Worm (Caenorhabditis elegans) whole organism, young adult: Measurements from ENCODE around the gene R13H4.6.

Experiments used
- bed-2 ChIP-seq: fragments of 200-800 bp; sonication (Bioruptor generic); IDR thresholded peaks from 2 replicates; pipeline ENCODE4 v1.3.6; 2022; ENCODE audit warnings: missing genetic modification reagents, missing genetic modification characterization, missing compliant biosample characterization
- efl-1 ChIP-seq: fragments of 150-350 bp; optimal IDR thresholded peaks from 2 replicates; lab custom pipeline; 2014; ENCODE audit warnings: missing biosample characterization, missing genetic modification reagents, missing genetic modification characterization
- egl-18 ChIP-seq: fragments of 200-800 bp; sonication (Bioruptor generic); IDR thresholded peaks from 2 replicates; pipeline ENCODE4 v1.3.6; 2022; ENCODE audit warnings: missing genetic modification reagents, missing genetic modification characterization, missing compliant biosample characterization
- hlh-12 ChIP-seq: sonication (generic microtip); optimal IDR thresholded peaks from 2 replicates; lab custom pipeline; 2016; ENCODE audit warnings: missing genetic modification characterization, missing compliant biosample characterization
- nhr-179 ChIP-seq: sonication (generic microtip); optimal IDR thresholded peaks from 2 replicates; lab custom pipeline; 2016; ENCODE audit warnings: mild to moderate bottlenecking, missing genetic modification characterization, missing compliant biosample characterization

DNA sequence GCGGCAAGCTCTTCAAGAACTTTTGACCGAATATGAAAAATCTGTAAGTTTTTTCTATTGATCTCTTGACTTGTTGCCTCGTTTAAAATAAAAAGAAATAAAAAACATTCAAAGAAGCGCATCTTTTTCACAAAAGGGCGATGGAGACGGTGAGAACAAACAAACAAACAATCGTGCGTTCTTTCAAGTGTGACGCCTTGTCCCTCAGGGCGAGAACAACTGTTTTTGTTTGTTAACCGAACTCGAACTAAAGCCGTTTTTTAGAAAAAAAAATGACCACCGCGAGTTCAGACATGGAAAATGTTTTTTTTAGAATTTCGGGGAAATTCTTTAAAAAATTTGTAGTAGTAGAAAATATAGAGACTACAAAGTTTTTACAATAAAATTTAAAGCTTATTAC, 15.9 kb upstream of the R13H4.6 start:
- TF ChIP-seq hlh-12 (tag; lab: Kevin White, UChicago), result no peak
- TF ChIP-seq bed-2 (GFP tag; lab: Robert Waterston, UW), result no peak
- TF ChIP-seq nhr-179 (tag; lab: Kevin White, UChicago), result no peak
- TF ChIP-seq egl-18 (GFP tag; lab: Robert Waterston, UW), result no peak
- no peak for TF ChIP-seq efl-1 (GFP tag; lab: Kevin White, UChicago)
